Fruit fly (Drosophila melanogaster) Kc167 (cell line): Measurements from ENCODE around the gene Bacc.

Experiments
- Myc ChIP-seq: fragments of >200 bp; optimal IDR thresholded peaks from 2 replicates; lab custom pipeline; 2017; ENCODE audit warnings: missing external identifiers
- Sin3A ChIP-seq: fragments of >200 bp; optimal IDR thresholded peaks from 2 replicates; lab custom pipeline; 2018; ENCODE audit warnings: missing external identifiers
- h ChIP-seq: fragments of >200 bp; optimal IDR thresholded peaks from 3 replicates; lab custom pipeline; 2018; ENCODE audit warnings: missing external identifiers
- insv ChIP-seq: fragments of >200 bp; optimal IDR thresholded peaks from 3 replicates; lab custom pipeline; 2018; ENCODE audit warnings: missing external identifiers
- psq ChIP-seq: fragments of >200 bp; optimal IDR thresholded peaks from 2 replicates; lab custom pipeline; 2017; ENCODE audit warnings: missing external identifiers
- ttk ChIP-seq: sonication (Bioruptor generic); optimal IDR thresholded peaks from 2 replicates; lab custom pipeline; 2017; ENCODE audit warnings: missing external identifiers

Bacc gene

DNA sequence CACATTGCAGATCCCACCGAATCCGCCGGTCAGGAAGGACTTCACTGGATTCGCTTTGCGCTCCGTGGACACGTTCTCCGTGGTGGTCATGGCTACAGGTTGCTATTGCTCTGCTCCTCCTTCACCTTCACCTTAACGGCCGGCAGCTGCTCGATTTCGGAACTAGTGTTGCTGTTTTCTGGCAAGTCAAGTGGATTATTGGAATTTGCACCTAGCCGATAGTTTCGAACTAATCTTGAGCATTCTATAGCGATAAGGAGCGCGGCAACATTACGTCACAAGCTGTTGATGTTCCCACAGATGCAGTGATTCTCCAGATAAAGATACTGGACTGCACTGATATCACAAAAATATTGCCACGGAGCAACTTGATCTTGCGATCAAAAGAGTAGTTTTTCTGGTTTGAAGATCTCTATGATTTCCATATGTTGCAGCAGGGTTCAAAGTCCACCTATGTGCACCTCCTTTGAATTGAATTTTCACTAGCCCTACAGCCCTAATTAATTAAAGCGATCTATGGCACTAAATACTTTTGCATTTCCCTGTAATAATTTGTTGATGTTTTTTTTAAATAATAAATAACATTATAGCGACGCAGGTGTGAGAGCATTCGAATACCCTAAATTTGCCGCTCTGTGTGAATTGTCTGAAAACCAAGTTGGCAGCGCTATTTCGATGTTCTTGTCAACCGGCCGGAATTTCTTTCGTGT, 17.4 kb downstream of the Bacc start, which contains the start of the genes colt and HINT1:
Gene colt (minus strand): TSS at position 594 of the 710 bp plus-strand sequence.
Gene HINT1 (plus strand): TSS at position 660 of the 710 bp plus-strand sequence.
- TF ChIP-seq psq: no peak

DNA sequence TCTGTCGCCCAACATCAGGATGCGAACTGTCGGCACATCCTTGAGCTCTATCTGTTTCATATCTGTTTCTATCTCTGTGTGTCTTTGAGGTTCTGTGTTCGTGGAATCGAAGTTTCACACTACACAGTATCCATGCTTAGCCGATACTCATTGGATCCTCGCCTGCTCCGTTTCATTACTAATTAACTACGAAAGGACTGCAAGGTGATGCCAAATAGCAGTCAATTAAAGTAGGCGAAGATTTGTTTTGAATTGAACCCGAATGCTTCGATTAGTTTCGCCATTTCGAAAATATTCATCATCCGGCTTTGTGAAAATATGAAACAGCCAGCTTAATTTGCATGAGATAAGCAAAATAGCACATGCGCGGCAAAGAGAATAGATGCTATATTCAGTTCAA, 19.4 kb downstream of the Bacc start, which contains the start of gene CG15399:
Gene CG15399 (minus strand): TSS at position 101 of the 400 bp plus-strand sequence.
- TF ChIP-seq insv (lab: Kevin White, UChicago): no peak

DNA sequence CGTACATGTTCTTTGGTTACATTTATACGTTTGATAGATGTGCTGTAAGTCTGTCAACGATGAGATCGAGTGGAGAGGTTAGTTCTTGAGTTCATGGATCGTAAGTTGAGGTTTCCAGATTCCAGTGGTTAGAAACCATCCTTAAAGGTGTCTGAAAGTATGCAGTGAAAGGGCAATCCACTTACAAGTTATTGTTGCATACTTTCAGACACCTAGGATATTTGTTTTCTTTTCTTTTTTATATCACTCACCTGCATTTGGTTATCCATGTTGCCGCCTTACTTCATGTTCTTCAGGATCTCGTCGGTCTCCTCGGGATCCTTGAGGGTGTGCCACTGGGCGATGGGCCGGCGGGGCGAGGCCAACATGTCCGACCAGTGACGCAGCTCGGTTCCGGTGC, 30.5 kb downstream of the Bacc start:
- TF ChIP-seq psq (no peak), Myc (lab: Kevin White, UChicago) (no peak), ttk (lab: Kevin White, UChicago) (no peak)

DNA sequence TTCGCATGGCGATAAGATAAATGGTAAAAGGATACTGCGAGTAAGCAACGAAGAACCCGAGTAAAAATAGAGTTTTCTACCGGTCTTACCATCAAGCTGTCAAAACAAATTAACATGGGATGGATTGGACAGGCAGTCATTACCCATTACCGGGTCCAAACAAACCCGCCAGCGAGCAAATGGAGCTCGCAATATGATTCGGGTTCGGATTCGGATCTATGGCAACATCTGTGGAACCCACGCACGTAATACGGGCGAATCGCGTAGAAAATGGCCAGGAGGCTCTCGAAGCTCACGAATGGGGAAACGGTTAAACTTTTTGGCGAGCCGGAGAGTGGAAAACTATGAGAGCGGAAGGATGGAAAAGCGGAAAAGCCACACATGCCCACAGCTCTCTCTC, 44.9 kb downstream of the Bacc start:
- TF ChIP-seq psq (no peak), Myc (lab: Kevin White, UChicago) (no peak), ttk (lab: Kevin White, UChicago) (no peak), insv (lab: Kevin White, UChicago) (no peak), h (lab: Kevin White, UChicago) (no peak), Sin3A (lab: Kevin White, UChicago) (no peak)

DNA sequence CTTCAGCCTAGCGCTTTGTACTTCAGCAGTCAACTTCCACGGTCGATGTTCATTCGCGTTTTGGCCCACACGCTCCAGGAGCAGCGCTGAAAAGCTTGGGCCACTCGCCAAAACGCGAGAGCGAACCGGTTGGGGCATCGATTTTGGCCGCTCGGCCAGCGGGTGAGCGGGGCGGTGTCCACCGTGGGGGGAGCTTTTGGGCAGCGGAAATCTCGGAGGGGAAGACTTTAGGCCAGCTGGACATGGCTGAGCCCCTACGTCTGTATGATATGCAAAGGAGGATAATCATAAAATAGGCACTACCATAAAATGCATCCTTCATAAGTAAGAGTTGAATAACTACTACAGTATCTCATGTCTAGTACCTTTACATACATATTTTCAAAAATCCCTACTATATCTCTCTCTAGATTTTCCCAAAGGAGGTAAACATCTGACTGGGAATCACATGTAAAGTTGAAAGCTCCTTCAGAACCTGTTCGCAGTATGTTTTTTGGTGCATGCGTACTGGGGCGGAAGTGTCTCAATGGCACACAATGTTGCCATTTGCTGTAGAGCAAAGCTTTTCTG, 47.7 kb downstream of the Bacc start, which contains the start of gene Syt1:
Gene Syt1 (minus strand): TSS at position 71 of the 570 bp plus-strand sequence.
- TF ChIP-seq insv (lab: Kevin White, UChicago) (no peak), Myc (lab: Kevin White, UChicago) (no peak), ttk (lab: Kevin White, UChicago) (no peak), Sin3A (lab: Kevin White, UChicago) (no peak), psq (no peak), h (lab: Kevin White, UChicago) (no peak)

DNA sequence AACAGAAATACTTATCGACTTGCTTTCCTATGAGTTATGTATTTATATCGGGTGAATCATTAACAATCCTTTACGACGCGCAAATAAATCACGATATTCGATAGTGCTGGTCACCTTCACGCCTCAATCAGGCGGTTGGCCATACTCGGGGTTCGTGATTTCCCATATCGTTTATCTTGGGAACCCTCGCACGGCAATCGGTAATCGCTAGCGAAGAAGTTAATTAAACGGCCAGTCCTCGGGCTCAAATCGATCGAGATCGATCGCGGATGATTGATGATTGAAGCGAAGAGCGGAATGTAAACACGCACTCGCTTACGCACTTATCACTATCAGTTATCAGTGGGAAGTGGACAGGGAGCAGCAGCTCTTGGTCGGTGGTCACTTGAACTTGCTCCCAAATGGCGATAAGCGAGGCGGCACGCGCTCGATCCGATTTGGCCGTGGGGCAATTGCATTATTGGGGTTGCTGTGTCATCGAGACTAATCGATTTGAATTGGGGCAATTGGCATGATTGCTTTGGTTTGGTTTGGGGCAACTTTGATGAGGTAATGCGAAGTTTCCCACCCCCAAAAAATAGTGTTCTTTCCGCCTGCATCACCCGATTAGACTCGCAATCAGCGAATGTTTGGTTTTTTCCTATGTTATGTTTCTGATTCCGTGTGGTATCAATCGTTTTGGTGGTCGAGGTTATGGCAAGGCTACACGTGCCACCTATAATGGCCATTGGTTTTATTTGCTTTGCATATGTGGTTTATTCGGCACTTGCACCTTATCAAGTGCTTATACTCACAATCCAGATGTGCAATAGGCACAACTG, 48.9 kb downstream of the Bacc start:
- TF ChIP-seq h (lab: Kevin White, UChicago) (no peak), insv (lab: Kevin White, UChicago) (no peak), psq (no peak), Sin3A (lab: Kevin White, UChicago) (no peak), ttk (lab: Kevin White, UChicago) (no peak), Myc (lab: Kevin White, UChicago) (no peak)

DNA sequence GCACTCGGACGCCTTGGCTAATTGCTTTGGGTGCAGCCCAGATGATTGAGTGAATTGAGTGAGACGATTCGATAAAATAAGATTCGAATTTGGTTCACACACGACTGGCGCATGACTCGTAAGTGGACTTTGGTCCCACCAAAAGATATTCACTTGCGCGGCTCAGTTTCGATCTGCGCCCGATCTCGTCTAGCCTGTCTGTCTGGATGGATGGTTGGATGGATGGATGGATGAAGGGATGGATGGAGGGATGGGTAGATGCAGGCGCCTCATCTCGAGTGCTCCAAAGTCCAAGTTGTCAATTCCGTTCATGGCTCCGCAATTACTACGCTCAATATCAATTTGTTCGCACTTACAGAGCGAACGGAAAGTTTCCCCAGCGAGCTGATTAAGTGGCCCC, 50.3 kb downstream of the Bacc start:
- TF ChIP-seq ttk (lab: Kevin White, UChicago) (no peak), h (lab: Kevin White, UChicago) (no peak), insv (lab: Kevin White, UChicago) (no peak), Sin3A (lab: Kevin White, UChicago) (no peak), Myc (lab: Kevin White, UChicago) (no peak), psq (no peak)

DNA sequence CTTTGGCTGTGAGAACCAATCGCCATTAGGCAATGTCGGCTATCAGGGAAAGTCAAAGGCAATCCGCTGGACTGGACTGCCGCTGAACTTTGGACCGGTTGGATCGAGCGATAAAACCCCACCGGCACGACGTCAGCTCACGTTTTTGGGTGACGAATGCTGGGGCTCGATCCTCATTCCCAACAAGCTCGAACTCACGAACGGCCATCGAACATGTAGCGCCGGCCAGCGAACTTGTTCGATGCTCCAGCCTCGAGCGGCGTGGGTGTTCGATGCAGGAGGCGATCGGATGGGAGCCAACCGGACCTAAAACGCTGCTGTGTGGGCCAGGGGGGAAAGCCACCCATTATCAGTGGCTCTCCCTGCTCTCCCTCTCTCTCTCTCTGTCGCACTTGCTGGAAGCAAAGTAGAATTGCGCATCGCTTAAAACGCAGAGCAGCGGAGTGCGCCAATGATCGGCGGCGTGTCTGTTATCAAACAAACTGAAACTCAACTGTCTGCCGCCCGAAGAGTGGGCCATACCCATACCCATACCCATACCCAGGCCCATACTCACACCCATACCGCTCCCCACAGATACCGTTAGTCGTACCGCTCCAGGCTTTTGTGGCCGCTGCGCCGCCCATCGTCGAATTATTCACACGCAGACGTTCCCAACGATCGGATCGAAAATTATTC, 52.5 kb downstream of the Bacc start, which contains the start of gene daw:
Gene daw (plus strand): TSS at position 628 of the 678 bp plus-strand sequence.
- TF ChIP-seq insv (lab: Kevin White, UChicago): no peak

DNA sequence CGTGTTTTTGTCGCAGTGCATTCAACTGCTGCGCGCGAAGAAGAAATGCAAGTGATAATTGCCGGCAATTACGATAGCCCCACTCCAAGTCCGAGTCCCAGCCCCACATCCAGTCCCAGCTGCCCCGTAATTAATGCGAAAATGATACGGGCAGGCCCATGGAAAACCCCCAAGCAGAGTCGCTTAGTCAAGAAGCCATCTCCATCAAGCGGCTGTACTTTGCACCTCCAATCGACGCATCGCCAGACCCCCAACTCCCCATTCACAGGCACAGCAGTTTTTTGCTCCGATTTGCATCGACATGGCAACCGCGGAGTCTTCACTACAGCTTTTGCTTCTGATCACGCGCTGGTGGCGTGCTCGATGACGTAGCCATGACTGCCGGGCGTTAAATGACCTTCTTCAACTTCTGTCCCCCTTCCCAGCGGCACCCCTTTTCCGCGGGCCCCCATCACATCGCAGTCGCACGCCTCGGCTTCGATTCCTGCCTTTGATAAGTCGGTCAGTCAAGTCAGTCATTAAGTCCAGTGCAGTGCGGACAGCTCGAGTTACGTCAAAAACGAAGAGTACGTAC, 54.0 kb downstream of the Bacc start:
- no peak for TF ChIP-seq insv (lab: Kevin White, UChicago)
- TF ChIP-seq psq: no peak
- no peak for TF ChIP-seq Sin3A (lab: Kevin White, UChicago)
- TF ChIP-seq h (lab: Kevin White, UChicago): no peak
- TF ChIP-seq Myc (lab: Kevin White, UChicago): no peak
- TF ChIP-seq ttk (lab: Kevin White, UChicago): no peak
